Fruit fly (Drosophila melanogaster) whole organism, larva: ENCODE measurements around the gene eIF1A.

ENCODE experiments used
- noc ChIP-seq: fragments of 200-800 bp; sonication (Bioruptor generic); optimal IDR thresholded peaks from 3 replicates; lab custom pipeline; 2019; ENCODE audit warnings: missing biosample characterization, mild to moderate bottlenecking, missing genetic modification characterization, moderate library complexity

eIF1A gene

DNA sequence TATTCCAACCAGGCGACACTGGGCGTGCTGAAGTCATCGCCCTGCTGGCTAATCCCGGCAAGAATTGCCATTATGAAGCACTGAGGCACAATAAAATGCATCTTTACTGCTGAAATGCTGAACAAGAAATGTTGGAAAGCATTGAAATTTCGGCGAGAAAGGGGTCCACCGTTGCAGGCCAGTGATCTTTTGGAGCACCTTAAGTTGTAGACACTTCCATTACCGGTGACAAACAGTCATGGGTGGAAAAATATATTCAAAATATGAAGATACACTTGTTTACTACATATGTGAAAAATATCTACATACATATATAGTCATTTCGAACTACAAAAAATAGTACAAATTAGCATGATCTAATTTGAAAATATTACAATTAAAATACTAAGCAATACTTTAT lies 28.3 kb downstream of the eIF1A start, which contains the start of gene CG7126:
TSS of gene CG7126 (minus strand) at position 101 of the 400 bp plus-strand sequence.
- TF ChIP-seq noc (tag; lab: Kevin White, UChicago), result no peak

DNA sequence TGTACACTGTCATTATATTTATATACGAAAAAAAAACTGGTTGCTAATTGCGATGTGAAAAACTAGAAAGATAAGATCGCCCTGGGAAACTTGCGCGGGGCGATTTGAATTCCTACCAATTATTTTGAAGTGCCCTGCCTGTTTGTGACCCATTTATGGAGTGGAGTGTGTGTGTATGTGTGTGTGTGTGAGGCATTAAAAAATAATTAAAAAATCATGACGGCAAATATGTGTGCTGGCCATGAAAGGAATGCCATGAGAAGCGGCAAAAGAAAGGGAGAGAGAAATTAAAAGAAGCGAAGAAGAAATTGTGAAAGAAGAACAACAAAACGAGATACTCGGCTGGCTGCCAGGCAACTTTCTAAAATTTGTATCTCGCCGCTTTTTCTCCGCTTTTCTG lies 35.4 kb downstream of the eIF1A start:
- no peak for TF ChIP-seq noc (tag; lab: Kevin White, UChicago)

DNA sequence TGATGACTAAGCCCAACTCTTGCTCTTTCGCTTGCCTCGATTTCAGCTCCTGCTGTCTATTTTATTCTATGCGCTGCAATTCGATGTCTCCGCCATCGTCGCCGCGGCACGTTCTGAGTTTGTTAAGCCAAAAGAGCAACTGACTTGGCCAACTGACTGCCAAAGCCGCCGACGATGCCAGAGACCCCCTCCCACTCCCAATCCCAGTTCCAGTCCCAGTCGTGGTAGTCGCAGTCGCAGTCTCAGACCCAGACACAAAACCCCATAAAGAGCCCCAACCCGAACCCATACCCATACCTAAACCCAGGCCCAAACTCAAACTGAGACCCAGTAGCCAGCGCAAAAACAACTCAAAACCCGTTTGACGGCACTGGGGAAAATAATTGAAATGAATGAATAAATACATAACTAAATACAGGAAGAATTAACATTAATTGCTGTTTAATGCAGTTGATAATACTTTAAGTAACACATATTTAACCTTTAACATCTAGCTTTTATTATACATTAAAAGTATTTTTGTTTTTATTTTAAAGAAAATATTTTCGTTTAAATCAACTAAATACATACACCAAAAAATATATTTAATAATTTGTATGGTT lies 36.4 kb downstream of the eIF1A start:
- TF ChIP-seq noc (tag; lab: Kevin White, UChicago), result no peak

DNA sequence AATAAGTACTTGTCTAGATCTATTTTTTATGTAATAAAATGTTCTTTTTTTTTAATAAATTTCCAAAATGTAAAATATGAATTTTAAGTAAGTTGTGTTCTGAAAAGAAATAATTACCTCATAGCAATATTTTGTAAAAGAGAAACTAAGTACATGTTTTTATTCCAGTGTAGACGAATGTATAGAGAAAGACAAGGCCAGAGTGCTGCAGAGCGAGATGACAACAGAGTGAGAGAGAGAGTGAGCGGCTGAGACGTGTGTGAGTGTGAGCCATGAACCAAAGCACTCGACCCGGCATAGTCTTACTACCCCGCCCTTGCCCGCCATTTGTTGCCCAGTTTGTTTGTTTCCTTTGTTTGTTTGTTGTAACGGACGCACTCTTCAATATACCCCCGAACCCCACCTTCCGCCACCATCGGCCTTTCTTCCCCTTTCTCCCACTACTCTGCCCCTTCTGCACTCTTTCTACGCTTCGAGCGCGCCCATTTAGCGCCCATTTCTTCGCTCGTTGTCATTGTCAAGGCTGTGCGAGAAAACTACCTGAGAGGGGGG lies 37.0 kb downstream of the eIF1A start:
- TF ChIP-seq noc (tag; lab: Kevin White, UChicago), result peak; percentile 10

DNA sequence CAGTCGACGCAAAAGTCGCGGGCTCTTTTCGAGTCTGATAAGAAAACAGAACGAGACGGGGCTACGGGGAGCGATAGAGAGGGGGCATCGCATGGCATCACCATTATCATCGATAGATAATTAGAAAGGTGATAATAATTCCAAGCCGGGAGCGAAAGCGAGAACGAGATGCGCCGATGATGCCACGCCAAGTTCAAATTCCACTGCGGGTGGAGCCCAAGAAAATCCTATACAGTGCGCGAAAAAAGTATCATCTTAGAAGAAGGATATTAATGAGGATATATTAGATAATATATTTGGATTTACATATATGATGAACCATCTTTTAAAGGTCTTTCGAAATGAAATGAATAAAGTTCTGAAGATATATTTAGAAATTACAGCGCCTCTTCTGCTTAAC lies 38.3 kb downstream of the eIF1A start:
- TF ChIP-seq noc (tag; lab: Kevin White, UChicago), result peak; percentile 30

DNA sequence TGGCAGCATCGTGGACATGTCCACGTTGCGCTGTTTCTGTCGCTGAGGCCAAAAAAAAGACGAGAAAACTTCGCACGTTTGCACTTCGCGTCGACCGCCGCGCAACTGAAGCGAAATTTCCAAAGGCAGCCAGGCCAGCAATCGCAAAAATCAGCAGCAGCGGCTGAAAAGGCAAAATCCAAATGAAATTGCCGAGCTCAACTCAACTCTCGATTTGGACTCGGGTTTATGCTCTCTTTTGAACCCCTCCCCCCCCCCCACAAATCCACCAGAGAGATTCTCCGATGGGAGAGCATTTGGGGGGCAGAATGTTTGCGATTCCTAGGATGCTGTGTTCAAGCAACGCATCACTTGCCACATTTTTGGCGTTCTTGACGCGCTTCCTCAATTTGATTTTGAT lies 39.9 kb downstream of the eIF1A start, which contains the start of gene PKD:
TSS of gene PKD (minus strand) at position 88 of the 400 bp plus-strand sequence.
- TF ChIP-seq noc (tag; lab: Kevin White, UChicago), result no peak

DNA sequence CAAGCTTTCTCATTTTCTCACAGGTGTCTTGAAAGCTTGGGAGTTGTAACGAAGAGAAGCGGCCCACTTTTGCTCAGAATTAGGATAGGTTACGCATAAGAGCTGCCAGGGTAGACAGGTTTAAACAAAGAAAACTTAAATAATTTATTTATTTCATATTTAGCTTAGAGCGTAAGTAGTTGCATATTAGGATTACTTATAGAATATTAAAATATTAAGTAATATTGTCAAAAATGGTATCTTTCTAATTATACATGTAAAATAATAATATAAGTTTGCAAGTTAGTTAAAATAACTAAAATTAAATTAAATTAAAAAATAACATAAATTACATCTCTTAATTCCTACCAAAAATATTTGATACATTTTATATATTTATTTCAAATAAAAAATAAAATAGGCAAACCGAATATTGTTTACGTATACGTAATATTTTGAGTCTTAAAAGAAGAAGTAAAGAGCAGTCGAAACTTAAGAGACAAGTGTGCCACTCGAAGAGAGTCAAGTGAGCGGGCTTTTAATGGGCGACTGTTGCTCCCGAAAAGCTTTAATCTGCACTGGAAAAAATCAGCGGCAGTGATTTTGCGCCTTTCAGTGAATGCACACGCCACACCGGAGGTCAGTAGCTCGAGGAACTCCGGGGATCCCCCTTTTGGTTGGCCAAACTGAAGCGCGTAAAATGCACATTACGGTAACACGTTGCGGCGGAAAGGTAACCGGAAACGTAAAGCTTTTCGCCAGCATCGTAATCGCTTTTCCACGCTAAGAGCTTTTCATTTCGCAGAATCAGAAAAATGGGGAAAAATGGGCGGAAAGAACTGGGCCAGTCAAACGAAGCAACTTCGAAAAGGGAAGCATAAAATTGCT lies 40.6 kb downstream of the eIF1A start:
- no peak for TF ChIP-seq noc (tag; lab: Kevin White, UChicago)

DNA sequence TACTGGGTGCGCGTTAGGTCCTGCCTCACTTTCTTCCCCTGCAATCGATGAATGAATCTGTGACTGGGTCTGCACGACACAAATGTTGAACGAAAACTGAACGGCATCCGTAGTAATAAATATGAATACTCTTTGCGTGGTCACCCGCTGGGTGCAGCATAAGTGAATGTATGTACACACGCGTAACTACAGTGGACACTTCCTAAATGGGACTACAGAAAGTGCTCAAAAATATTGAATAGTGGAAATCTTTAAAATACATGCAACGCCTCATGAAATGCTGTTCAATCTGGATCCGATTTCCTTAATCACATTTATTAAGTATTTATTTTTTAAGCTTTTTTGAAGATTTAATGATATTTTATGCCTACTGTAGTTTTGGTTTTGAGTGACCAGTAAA lies 54.4 kb downstream of the eIF1A start, which contains the start of gene naz:
TSS of gene naz (minus strand) at position 101 of the 400 bp plus-strand sequence.
- no peak for TF ChIP-seq noc (tag; lab: Kevin White, UChicago)
